Fruit fly (Drosophila melanogaster): ENCODE results near the gene CG42299.

The CG42299 gene

dm6 chrX:15582853-15583252, 7.4 kb upstream of the CG42299 start, which contains the start of the genes CG9215 and CG8097:
CG9215 (minus strand) TSS chrX:15582874.
CG8097 (plus strand) TSS chrX:15583159.
- TF ChIP-seq ttk (optimal IDR thresholded peaks at IDR 0.05) = no peak
- TF ChIP-seq insv (optimal IDR thresholded peaks at IDR 0.05) = no peak
- TF ChIP-seq Sin3A (optimal IDR thresholded peaks at IDR 0.05) = no peak
- no peak for TF ChIP-seq psq (optimal IDR thresholded peaks at IDR 0.05)
- no peak for TF ChIP-seq Myc (optimal IDR thresholded peaks at IDR 0.05)
- no peak for TF ChIP-seq h (optimal IDR thresholded peaks at IDR 0.05)

dm6 chrX:15579579-15579978, 4.1 kb upstream of the CG42299 start:
- TF ChIP-seq psq (optimal IDR thresholded peaks at IDR 0.05) (no peak), Sin3A (optimal IDR thresholded peaks at IDR 0.05) (no peak), Myc (optimal IDR thresholded peaks at IDR 0.05) (no peak), h (optimal IDR thresholded peaks at IDR 0.05) (no peak), ttk (optimal IDR thresholded peaks at IDR 0.05) (no peak), insv (optimal IDR thresholded peaks at IDR 0.05) (no peak)

dm6 chrX:15578043-15578442, 2.6 kb upstream of the CG42299 start, which contains the start of the genes cerv and CG7872:
cerv (minus strand) TSS chrX:15578171.
CG7872 (plus strand) TSS chrX:15578205.
- no peak for TF ChIP-seq ttk (optimal IDR thresholded peaks at IDR 0.05)
- TF ChIP-seq insv (optimal IDR thresholded peaks at IDR 0.05) = no peak
- TF ChIP-seq psq (optimal IDR thresholded peaks at IDR 0.05) = no peak
- TF ChIP-seq Myc (optimal IDR thresholded peaks at IDR 0.05) = no peak
- no peak for TF ChIP-seq h (optimal IDR thresholded peaks at IDR 0.05)
- TF ChIP-seq Sin3A (optimal IDR thresholded peaks at IDR 0.05) = no peak

dm6 chrX:15574384-15574783, 1.1 kb downstream of the CG42299 start, which contains the start of gene CG9213:
CG9213 (minus strand) TSS chrX:15574535.
- no peak for TF ChIP-seq insv (optimal IDR thresholded peaks at IDR 0.05)
- no peak for TF ChIP-seq Sin3A (optimal IDR thresholded peaks at IDR 0.05)
- TF ChIP-seq ttk (optimal IDR thresholded peaks at IDR 0.05) = no peak
- TF ChIP-seq psq (optimal IDR thresholded peaks at IDR 0.05) = no peak
- no peak for TF ChIP-seq h (optimal IDR thresholded peaks at IDR 0.05)
- no peak for TF ChIP-seq Myc (optimal IDR thresholded peaks at IDR 0.05)

dm6 chrX:15571939-15572338, 3.5 kb downstream of the CG42299 start, which contains the start of gene CG15643:
CG15643 (minus strand) TSS chrX:15572149.
- no peak for TF ChIP-seq h (optimal IDR thresholded peaks at IDR 0.05)
- TF ChIP-seq psq (optimal IDR thresholded peaks at IDR 0.05) = no peak
- TF ChIP-seq ttk (optimal IDR thresholded peaks at IDR 0.05) = no peak
- no peak for TF ChIP-seq Myc (optimal IDR thresholded peaks at IDR 0.05)
- TF ChIP-seq insv (optimal IDR thresholded peaks at IDR 0.05) = no peak
- no peak for TF ChIP-seq Sin3A (optimal IDR thresholded peaks at IDR 0.05)

dm6 chrX:15568983-15569370, 6.5 kb downstream of the CG42299 start, which contains the start of gene CG7860:
CG7860 (plus strand) TSS chrX:15568993.
- TF ChIP-seq Myc (optimal IDR thresholded peaks at IDR 0.05) = no peak
- no peak for TF ChIP-seq insv (optimal IDR thresholded peaks at IDR 0.05)
- TF ChIP-seq psq (optimal IDR thresholded peaks at IDR 0.05) = no peak
- TF ChIP-seq h (optimal IDR thresholded peaks at IDR 0.05) = no peak
- TF ChIP-seq ttk (optimal IDR thresholded peaks at IDR 0.05) = no peak
- TF ChIP-seq Sin3A (optimal IDR thresholded peaks at IDR 0.05) = no peak

- TF ChIP-seq ttk (optimal IDR thresholded peaks at IDR 0.05) = no peak
- TF ChIP-seq h (optimal IDR thresholded peaks at IDR 0.05) = no peak
- no peak for TF ChIP-seq psq (optimal IDR thresholded peaks at IDR 0.05)
- TF ChIP-seq insv (optimal IDR thresholded peaks at IDR 0.05) = no peak
- no peak for TF ChIP-seq Myc (optimal IDR thresholded peaks at IDR 0.05)
- no peak for TF ChIP-seq Sin3A (optimal IDR thresholded peaks at IDR 0.05)
Observed at dm6 chrX:15568353-15568982, 7.0 kb downstream of the CG42299 start.

- TF ChIP-seq insv (optimal IDR thresholded peaks at IDR 0.05) (no peak), ttk (optimal IDR thresholded peaks at IDR 0.05) (no peak), h (optimal IDR thresholded peaks at IDR 0.05) (no peak), Myc (optimal IDR thresholded peaks at IDR 0.05) (no peak), Sin3A (optimal IDR thresholded peaks at IDR 0.05) (no peak), psq (optimal IDR thresholded peaks at IDR 0.05) (no peak)
Observed at dm6 chrX:15555945-15556344, 19.5 kb downstream of the CG42299 start, which contains the start of gene CG42300. CG42300 (minus strand) TSS chrX:15556045.

dm6 chrX:15554256-15554678, 21.2 kb downstream of the CG42299 start, which contains the start of gene Ac13E:
Ac13E (minus strand) TSS chrX:15554278.
- TF ChIP-seq Myc (optimal IDR thresholded peaks at IDR 0.05) (no peak), ttk (optimal IDR thresholded peaks at IDR 0.05) (no peak), insv (optimal IDR thresholded peaks at IDR 0.05) (no peak), psq (optimal IDR thresholded peaks at IDR 0.05) (no peak), h (optimal IDR thresholded peaks at IDR 0.05) (no peak), Sin3A (optimal IDR thresholded peaks at IDR 0.05) (no peak)

dm6 chrX:15552472-15552888, 23.0 kb downstream of the CG42299 start:
- TF ChIP-seq Myc (optimal IDR thresholded peaks at IDR 0.05) (no peak), insv (optimal IDR thresholded peaks at IDR 0.05) (no peak), psq (optimal IDR thresholded peaks at IDR 0.05) (no peak), h (optimal IDR thresholded peaks at IDR 0.05) (no peak), ttk (optimal IDR thresholded peaks at IDR 0.05) (no peak), Sin3A (optimal IDR thresholded peaks at IDR 0.05) (no peak)

dm6 chrX:15549055-15549454, 26.4 kb downstream of the CG42299 start:
- TF ChIP-seq psq (optimal IDR thresholded peaks at IDR 0.05) (no peak), Myc (optimal IDR thresholded peaks at IDR 0.05) (no peak), Sin3A (optimal IDR thresholded peaks at IDR 0.05) (no peak), ttk (optimal IDR thresholded peaks at IDR 0.05) (no peak), h (optimal IDR thresholded peaks at IDR 0.05) (no peak), insv (optimal IDR thresholded peaks at IDR 0.05) (no peak)

dm6 chrX:15545467-15546197, 29.9 kb downstream of the CG42299 start:
- no peak for TF ChIP-seq ttk (optimal IDR thresholded peaks at IDR 0.05)
- no peak for TF ChIP-seq insv (optimal IDR thresholded peaks at IDR 0.05)
- no peak for TF ChIP-seq psq (optimal IDR thresholded peaks at IDR 0.05)
- no peak for TF ChIP-seq h (optimal IDR thresholded peaks at IDR 0.05)
- TF ChIP-seq Myc (optimal IDR thresholded peaks at IDR 0.05) = no peak
- TF ChIP-seq Sin3A (optimal IDR thresholded peaks at IDR 0.05) = no peak

Data from Kc167 (cell line).